Worm (Caenorhabditis elegans) whole organism, late embryonic: Measurements from ENCODE around the gene nlp-33.

ENCODE experiments used
- C08G9.2 ChIP-seq: sonication (generic microtip); optimal IDR thresholded peaks from 2 replicates; lab custom pipeline; 2016; ENCODE audit warnings: mild to moderate bottlenecking, missing genetic modification characterization, moderate library complexity, missing compliant biosample characterization
- F13H6.1 ChIP-seq: sonication (generic microtip); optimal IDR thresholded peaks from 2 replicates; lab custom pipeline; 2016; ENCODE audit warnings: missing genetic modification characterization, missing compliant biosample characterization
- T23F11.4 ChIP-seq: fragments of 200-800 bp; sonication (Bioruptor generic); optimal IDR thresholded peaks from 2 replicates; lab custom pipeline; 2018; ENCODE audit warnings: mild to moderate bottlenecking, missing genetic modification characterization, missing compliant biosample characterization
- Y22D7AL.16 ChIP-seq: sonication (generic microtip); optimal IDR thresholded peaks from 2 replicates; lab custom pipeline; 2016; ENCODE audit warnings: missing genetic modification characterization, missing compliant biosample characterization
- ahr-1 ChIP-seq: sonication (generic microtip); optimal IDR thresholded peaks from 2 replicates; lab custom pipeline; 2016; ENCODE audit warnings: missing genetic modification characterization, missing compliant biosample characterization
- ceh-14 ChIP-seq: sonication (generic microtip); optimal IDR thresholded peaks from 2 replicates; lab custom pipeline; 2016; ENCODE audit warnings: missing genotype, missing genetic modification characterization, missing compliant biosample characterization
- ceh-18 ChIP-seq: sonication (generic microtip); optimal IDR thresholded peaks from 2 replicates; lab custom pipeline; 2016; ENCODE audit warnings: missing genetic modification characterization, missing compliant biosample characterization
- ceh-19 ChIP-seq: fragments of 200-800 bp; sonication (Bioruptor generic); optimal IDR thresholded peaks from 2 replicates; lab custom pipeline; 2018; ENCODE audit warnings: mild to moderate bottlenecking, missing genetic modification characterization, missing compliant biosample characterization
- ceh-22 ChIP-seq: sonication (generic microtip); optimal IDR thresholded peaks from 2 replicates; lab custom pipeline; 2017; ENCODE audit warnings: missing biosample characterization, missing genetic modification characterization
- ceh-24 ChIP-seq: sonication (generic microtip); optimal IDR thresholded peaks from 2 replicates; lab custom pipeline; 2016; ENCODE audit warnings: mild to moderate bottlenecking, missing genetic modification characterization, missing compliant biosample characterization
- ceh-48 ChIP-seq: sonication (generic microtip); optimal IDR thresholded peaks from 2 replicates; lab custom pipeline; 2016; ENCODE audit warnings: missing genetic modification characterization, inconsistent platforms, missing compliant biosample characterization
- che-1 ChIP-seq: sonication (generic microtip); optimal IDR thresholded peaks from 2 replicates; lab custom pipeline; 2016; ENCODE audit warnings: mild to moderate bottlenecking, missing genetic modification characterization, missing compliant biosample characterization
- dmd-4 ChIP-seq: sonication (generic microtip); optimal IDR thresholded peaks from 2 replicates; lab custom pipeline; 2016; ENCODE audit warnings: borderline replicate concordance, missing genetic modification characterization, missing compliant biosample characterization
- dve-1 ChIP-seq: sonication (generic microtip); optimal IDR thresholded peaks from 2 replicates; lab custom pipeline; 2017; ENCODE audit warnings: antibody characterized with exemption, mild to moderate bottlenecking, missing genetic modification characterization, missing compliant biosample characterization
- elt-2 ChIP-seq: sonication (generic microtip); optimal IDR thresholded peaks from 2 replicates; lab custom pipeline; 2016; ENCODE audit warnings: missing genetic modification reagents, missing genetic modification characterization, missing compliant biosample characterization
- elt-4 ChIP-seq: sonication (generic microtip); optimal IDR thresholded peaks from 2 replicates; lab custom pipeline; 2016; ENCODE audit warnings: missing genetic modification characterization, missing compliant biosample characterization
- fax-1 ChIP-seq: sonication (generic microtip); optimal IDR thresholded peaks from 2 replicates; lab custom pipeline; 2016; ENCODE audit warnings: missing genotype, missing genetic modification characterization, missing compliant biosample characterization
- fkh-10 ChIP-seq: fragments of 150-350 bp; optimal IDR thresholded peaks from 2 replicates; lab custom pipeline; 2014; ENCODE audit warnings: missing biosample characterization, missing genetic modification reagents, missing genetic modification characterization
- fkh-6 ChIP-seq: sonication (generic microtip); optimal IDR thresholded peaks from 2 replicates; lab custom pipeline; 2016; ENCODE audit warnings: missing genetic modification characterization, missing compliant biosample characterization
- hlh-15 ChIP-seq: sonication (generic microtip); optimal IDR thresholded peaks from 2 replicates; lab custom pipeline; 2016; ENCODE audit warnings: missing genetic modification characterization, missing compliant biosample characterization
- hlh-30 ChIP-seq: sonication (generic microtip); optimal IDR thresholded peaks from 2 replicates; lab custom pipeline; 2017; ENCODE audit warnings: antibody characterized with exemption, missing genetic modification characterization, missing compliant biosample characterization; ENCODE audit not compliant: insufficient read depth
- hlh-8 ChIP-seq: sonication (generic microtip); optimal IDR thresholded peaks from 2 replicates; lab custom pipeline; 2016; ENCODE audit warnings: missing genotype, missing genetic modification characterization, missing compliant biosample characterization
- lin-11 ChIP-seq: fragments of 200-800 bp; sonication (Bioruptor generic); optimal IDR thresholded peaks from 2 replicates; lab custom pipeline; 2018; ENCODE audit warnings: mild to moderate bottlenecking, missing genetic modification characterization, missing compliant biosample characterization
- mec-3 ChIP-seq: sonication (generic microtip); optimal IDR thresholded peaks from 2 replicates; lab custom pipeline; 2016; ENCODE audit warnings: borderline replicate concordance, missing genetic modification characterization, missing compliant biosample characterization
- nfya-1 ChIP-seq: sonication (generic microtip); optimal IDR thresholded peaks from 2 replicates; lab custom pipeline; 2017; ENCODE audit warnings: missing genetic modification characterization, mild to moderate bottlenecking, missing compliant biosample characterization, antibody characterized with exemption, moderate library complexity
- npax-4 ChIP-seq: sonication (generic microtip); optimal IDR thresholded peaks from 2 replicates; lab custom pipeline; 2016; ENCODE audit warnings: missing genetic modification characterization, missing compliant biosample characterization
- odd-2 ChIP-seq: sonication (generic microtip); optimal IDR thresholded peaks from 2 replicates; lab custom pipeline; 2017; ENCODE audit warnings: antibody characterized with exemption, mild to moderate bottlenecking, missing genetic modification characterization, missing compliant biosample characterization
- pha-2 ChIP-seq: sonication (generic microtip); optimal IDR thresholded peaks from 2 replicates; lab custom pipeline; 2017; ENCODE audit warnings: mild to moderate bottlenecking, missing genetic modification characterization, missing compliant biosample characterization
- pros-1 ChIP-seq: fragments of 150-350 bp; optimal IDR thresholded peaks from 2 replicates; lab custom pipeline; 2014; ENCODE audit warnings: missing biosample characterization, missing genetic modification reagents, missing genetic modification characterization
- ref-2 ChIP-seq: sonication (generic microtip); optimal IDR thresholded peaks from 2 replicates; lab custom pipeline; 2016; ENCODE audit warnings: missing genetic modification characterization, missing compliant biosample characterization
- rnt-1 ChIP-seq: sonication (generic microtip); optimal IDR thresholded peaks from 2 replicates; lab custom pipeline; 2016; ENCODE audit warnings: missing genetic modification characterization, missing compliant biosample characterization
- sdc-2 ChIP-seq: sonication (generic microtip); optimal IDR thresholded peaks from 2 replicates; lab custom pipeline; 2016; ENCODE audit warnings: missing genotype, missing genetic modification characterization, missing compliant biosample characterization
- sox-2 ChIP-seq: fragments of 200-800 bp; sonication (Bioruptor generic); IDR thresholded peaks from 2 replicates; pipeline ENCODE4 v1.3.6; 2022; ENCODE audit warnings: missing genetic modification reagents, missing genetic modification characterization, missing compliant biosample characterization
- sox-4 ChIP-seq: sonication (generic microtip); optimal IDR thresholded peaks from 2 replicates; lab custom pipeline; 2017; ENCODE audit warnings: mild to moderate bottlenecking, missing genetic modification characterization, inconsistent platforms, missing compliant biosample characterization
- syd-9 ChIP-seq: sonication (generic microtip); optimal IDR thresholded peaks from 2 replicates; lab custom pipeline; 2016; ENCODE audit warnings: mild to moderate bottlenecking, missing genetic modification characterization, moderate library complexity, missing compliant biosample characterization
- tbx-2 ChIP-seq: sonication (generic microtip); optimal IDR thresholded peaks from 2 replicates; lab custom pipeline; 2016; ENCODE audit warnings: missing genetic modification characterization, missing compliant biosample characterization
- unc-3 ChIP-seq, 2 experiments: fragments of 200-800 bp in 1 of 2; sonication (Bioruptor generic) in 1 of 2; sonication (generic microtip) in 1 of 2; conservative IDR thresholded peaks in 1 of 2; optimal IDR thresholded peaks in 1 of 2; 2 replicates each; pipeline versions ENCODE4 v1.3.6 to Lab custom; 2016 to 2022; ENCODE audit warnings: missing compliant biosample characterization in 2 of 2, missing genetic modification characterization in 2 of 2, missing genetic modification reagents in 1 of 2
- unc-42 ChIP-seq: sonication (generic microtip); optimal IDR thresholded peaks from 2 replicates; lab custom pipeline; 2016; ENCODE audit warnings: missing genotype, missing genetic modification characterization, missing compliant biosample characterization
- unc-55 ChIP-seq: sonication (generic microtip); optimal IDR thresholded peaks from 2 replicates; lab custom pipeline; 2017; ENCODE audit warnings: missing biosample characterization, missing genetic modification reagents, missing genetic modification characterization
- zip-5 ChIP-seq: sonication (generic microtip); optimal IDR thresholded peaks from 2 replicates; lab custom pipeline; 2016; ENCODE audit warnings: missing genetic modification characterization, missing compliant biosample characterization
- ztf-16 ChIP-seq: sonication (generic microtip); optimal IDR thresholded peaks from 2 replicates; lab custom pipeline; 2017; ENCODE audit warnings: missing genetic modification characterization, missing compliant biosample characterization

The nlp-33 gene

ce11 chrV:11133516-11133915 is 13.6 kb upstream of the nlp-33 start:
- TF ChIP-seq hlh-8 (tag; lab: Kevin White, UChicago), result peak; percentile 15
- no peak for TF ChIP-seq hlh-30 (tag; lab: Kevin White, UChicago)

- TF ChIP-seq ahr-1, result no peak
- TF ChIP-seq syd-9 (tag; lab: Kevin White, UChicago), result no peak
- no peak for TF ChIP-seq elt-2
- no peak for TF ChIP-seq tbx-2 (tag; lab: Kevin White, UChicago)
- no peak for TF ChIP-seq pha-2 (tag; lab: Kevin White, UChicago)
- TF ChIP-seq unc-3 (GFP tag; conservative IDR thresholded peaks at IDR 0.05; lab: Robert Waterston, UW), result no peak
- TF ChIP-seq unc-3 (tag; optimal IDR thresholded peaks at IDR 0.05; lab: Kevin White, UChicago), result no peak
- TF ChIP-seq sox-4 (tag; lab: Kevin White, UChicago), result no peak
- TF ChIP-seq ceh-22 (tag; lab: Kevin White, UChicago), result no peak
- TF ChIP-seq ceh-19, result no peak
- no peak for TF ChIP-seq nfya-1 (tag; lab: Kevin White, UChicago)
- no peak for TF ChIP-seq pros-1 (tag; lab: Kevin White, UChicago)
- no peak for TF ChIP-seq sdc-2 (tag; lab: Kevin White, UChicago)
Measured at ce11 chrV:11134296-11134695, 12.8 kb upstream of the nlp-33 start, which contains the start of gene glb-3. Gene glb-3, plus strand, starts transcription at chrV:11134596.

ce11 chrV:11140326-11140725 is 6.8 kb upstream of the nlp-33 start:
- no peak for TF ChIP-seq syd-9 (tag; lab: Kevin White, UChicago)
- no peak for TF ChIP-seq fax-1 (tag; lab: Kevin White, UChicago)
- TF ChIP-seq rnt-1 (tag; lab: Kevin White, UChicago), result no peak
- TF ChIP-seq ceh-48 (tag; lab: Kevin White, UChicago), result no peak
- no peak for TF ChIP-seq dmd-4
- TF ChIP-seq sox-2 (GFP tag; lab: Robert Waterston, UW), result no peak
- TF ChIP-seq ceh-24 (tag; lab: Kevin White, UChicago), result no peak
- TF ChIP-seq ceh-18 (tag; lab: Kevin White, UChicago), result peak; percentile 60
- no peak for TF ChIP-seq unc-3 (GFP tag; conservative IDR thresholded peaks at IDR 0.05; lab: Robert Waterston, UW)
- TF ChIP-seq unc-3 (tag; optimal IDR thresholded peaks at IDR 0.05; lab: Kevin White, UChicago), result no peak
- no peak for TF ChIP-seq fkh-6 (tag; lab: Kevin White, UChicago)
- no peak for TF ChIP-seq ref-2 (tag; lab: Kevin White, UChicago)
- TF ChIP-seq unc-42 (tag; lab: Kevin White, UChicago), result peak; percentile 3
- TF ChIP-seq dve-1 (tag; lab: Kevin White, UChicago), result no peak
- TF ChIP-seq pros-1 (tag; lab: Kevin White, UChicago), result no peak

- no peak for TF ChIP-seq sox-4 (tag; lab: Kevin White, UChicago)
- no peak for TF ChIP-seq ceh-18 (tag; lab: Kevin White, UChicago)
- no peak for TF ChIP-seq nfya-1 (tag; lab: Kevin White, UChicago)
- TF ChIP-seq mec-3 (tag; lab: Kevin White, UChicago), result no peak
- TF ChIP-seq T23F11.4, result no peak
- TF ChIP-seq Y22D7AL.16 (tag; lab: Kevin White, UChicago), result no peak
- TF ChIP-seq F13H6.1 (tag; lab: Kevin White, UChicago), result no peak
- no peak for TF ChIP-seq fkh-10 (GFP tag; lab: Kevin White, UChicago)
- TF ChIP-seq fax-1 (tag; lab: Kevin White, UChicago), result no peak
- no peak for TF ChIP-seq npax-4 (tag; lab: Kevin White, UChicago)
- no peak for TF ChIP-seq ceh-14 (tag; lab: Kevin White, UChicago)
- TF ChIP-seq rnt-1 (tag; lab: Kevin White, UChicago), result no peak
Measured at ce11 chrV:11141179-11141578, 6.0 kb upstream of the nlp-33 start, which contains the start of gene folt-1. Gene folt-1, plus strand, starts transcription at chrV:11141479.

ce11 chrV:11144694-11145093 is 2.5 kb upstream of the nlp-33 start, which contains the start of gene C06H2.7:
Gene C06H2.7, minus strand, starts transcription at chrV:11144794.
- no peak for TF ChIP-seq unc-55
- no peak for TF ChIP-seq odd-2
- no peak for TF ChIP-seq hlh-30 (tag; lab: Kevin White, UChicago)
- no peak for TF ChIP-seq elt-4 (tag; lab: Kevin White, UChicago)
- TF ChIP-seq pha-2 (tag; lab: Kevin White, UChicago), result no peak
- no peak for TF ChIP-seq pros-1 (tag; lab: Kevin White, UChicago)
- no peak for TF ChIP-seq hlh-15
- TF ChIP-seq zip-5 (tag; lab: Kevin White, UChicago), result no peak
- TF ChIP-seq tbx-2 (tag; lab: Kevin White, UChicago), result no peak
- no peak for TF ChIP-seq dve-1 (tag; lab: Kevin White, UChicago)
- no peak for TF ChIP-seq sox-2 (GFP tag; lab: Robert Waterston, UW)
- no peak for TF ChIP-seq lin-11 (tag; lab: Kevin White, UChicago)
- TF ChIP-seq npax-4 (tag; lab: Kevin White, UChicago), result no peak
- no peak for TF ChIP-seq elt-2
- TF ChIP-seq unc-3 (GFP tag; conservative IDR thresholded peaks at IDR 0.05; lab: Robert Waterston, UW), result no peak
- no peak for TF ChIP-seq unc-3 (tag; optimal IDR thresholded peaks at IDR 0.05; lab: Kevin White, UChicago)
- TF ChIP-seq nfya-1 (tag; lab: Kevin White, UChicago), result no peak
- no peak for TF ChIP-seq C08G9.2 (tag; lab: Kevin White, UChicago)
- no peak for TF ChIP-seq fax-1 (tag; lab: Kevin White, UChicago)
- no peak for TF ChIP-seq ztf-16
- no peak for TF ChIP-seq che-1
